Worm (Caenorhabditis elegans): ENCODE data around the gene erp-44.3.

Gene erp-44.3

DNA sequence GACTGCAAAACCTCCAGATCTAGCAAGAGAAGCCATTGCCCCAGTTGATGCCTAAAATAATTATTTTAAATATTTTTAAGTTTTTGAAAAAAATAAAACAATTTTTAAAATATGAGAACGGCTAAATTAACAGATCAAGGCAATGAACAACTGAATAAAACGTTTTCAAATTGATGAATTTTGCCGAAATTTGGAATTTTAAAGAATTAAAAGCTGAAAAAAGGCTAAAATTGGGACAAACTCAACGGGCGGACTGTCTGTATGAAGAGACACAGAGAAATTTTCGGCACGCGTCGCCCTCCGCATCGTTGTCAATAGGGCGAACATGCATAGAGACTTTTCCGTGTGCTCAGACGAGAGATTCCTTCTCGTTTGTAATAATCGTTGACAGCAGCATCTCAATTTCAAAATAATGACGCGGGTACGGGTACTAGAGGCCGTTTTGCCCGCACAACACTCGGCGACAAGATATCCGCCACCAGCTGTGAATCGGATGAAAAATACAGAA, 13.6 kb downstream of the erp-44.3 start, which contains the start of the genes isp-1 and islo-1 (continued):
- TF ChIP-seq mxl-3 (GFP tag; optimal IDR thresholded peaks at IDR 0.05): peak; percentile 11
- no peak for TF ChIP-seq zip-11 (GFP tag; IDR thresholded peaks at IDR 0.05)
- no peak for TF ChIP-seq saeg-2 (GFP tag; IDR thresholded peaks at IDR 0.05)
- TF ChIP-seq ceh-28 (tag; optimal IDR thresholded peaks at IDR 0.05): no peak
- no peak for TF ChIP-seq skn-1 (tag; optimal IDR thresholded peaks at IDR 0.05)
- no peak for TF ChIP-seq daf-16 (GFP tag; optimal IDR thresholded peaks at IDR 0.05)
- peak; percentile 55 for TF ChIP-seq daf-16 (tag; optimal IDR thresholded peaks at IDR 0.05)
- TF ChIP-seq mxl-2 (GFP tag; conservative IDR thresholded peaks at IDR 0.05): no peak
- no peak for TF ChIP-seq unc-62 (GFP tag; optimal IDR thresholded peaks at IDR 0.05 in 1 of 2)
- TF ChIP-seq unc-62 (tag; optimal IDR thresholded peaks at IDR 0.05): no peak
- no peak for TF ChIP-seq ztf-7 (tag; optimal IDR thresholded peaks at IDR 0.05)
- peak in 1 of 2 experiments; percentile 77 for TF ChIP-seq mdl-1 (tag; optimal IDR thresholded peaks at IDR 0.05)
- no peak for TF ChIP-seq egl-27 (tag; optimal IDR thresholded peaks at IDR 0.05)
- TF ChIP-seq unc-39 (tag; optimal IDR thresholded peaks at IDR 0.05): no peak
- TF ChIP-seq set-16 (GFP tag; IDR thresholded peaks at IDR 0.05): no peak
- TF ChIP-seq unc-130 (GFP tag; optimal IDR thresholded peaks at IDR 0.05): peak; percentile 35
- TF ChIP-seq hif-1 (tag; optimal IDR thresholded peaks at IDR 0.05): no peak
- no peak for TF ChIP-seq Y105C5A.15 (GFP tag; IDR thresholded peaks at IDR 0.05)
- peak; percentile 91 for TF ChIP-seq aha-1 (tag)
- TF ChIP-seq arid-1 (GFP tag; conservative IDR thresholded peaks at IDR 0.05): no peak
- TF ChIP-seq nhr-237 (tag; optimal IDR thresholded peaks at IDR 0.05): no peak
- TF ChIP-seq ceh-44 (GFP tag; IDR thresholded peaks at IDR 0.05): no peak
- TF ChIP-seq lin-38 (GFP tag; IDR thresholded peaks at IDR 0.05): peak; percentile 91
- no peak for TF ChIP-seq duxl-1 (tag; optimal IDR thresholded peaks at IDR 0.05; ENCODE audit: poor library complexity)
- TF ChIP-seq ces-1 (GFP tag; optimal IDR thresholded peaks at IDR 0.05): no peak
- TF ChIP-seq tag-97 (GFP tag; IDR thresholded peaks at IDR 0.05): no peak
- TF ChIP-seq zfp-3 (GFP tag; conservative IDR thresholded peaks at IDR 0.05): no peak
- no peak for TF ChIP-seq egl-43 (GFP tag; IDR thresholded peaks at IDR 0.05)
- no peak for TF ChIP-seq nhr-102 (tag; optimal IDR thresholded peaks at IDR 0.05)
- no peak for TF ChIP-seq nhr-42 (GFP tag; IDR thresholded peaks at IDR 0.05)
- peak; percentile 57 for TF ChIP-seq dve-1 (tag; optimal IDR thresholded peaks at IDR 0.05; ENCODE audit: insufficient read depth)
- peak; percentile 56 for TF ChIP-seq dpl-1 (GFP tag; optimal IDR thresholded peaks at IDR 0.05)
- no peak for TF ChIP-seq spr-3 (GFP tag; optimal IDR thresholded peaks at IDR 0.05)
- peak; percentile 1 for TF ChIP-seq lin-15B (tag; optimal IDR thresholded peaks at IDR 0.05)
- TF ChIP-seq ctbp-1 (GFP tag; IDR thresholded peaks at IDR 0.05): no peak
- no peak for TF ChIP-seq T20F7.1 (GFP tag; optimal IDR thresholded peaks at IDR 0.05)
- no peak for TF ChIP-seq daf-8 (GFP tag; IDR thresholded peaks at IDR 0.05)
- TF ChIP-seq nhr-10 (tag; optimal IDR thresholded peaks at IDR 0.05): no peak
- no peak for TF ChIP-seq F10B5.3 (tag; optimal IDR thresholded peaks at IDR 0.05)
- no peak for TF ChIP-seq spr-1 (tag; optimal IDR thresholded peaks at IDR 0.05)
- TF ChIP-seq vab-7 (GFP tag; IDR thresholded peaks at IDR 0.05): no peak
- peak; percentile 75 for TF ChIP-seq ama-1 (optimal IDR thresholded peaks at IDR 0.05)
- TF ChIP-seq nhr-48 (tag; optimal IDR thresholded peaks at IDR 0.05): no peak
- TF ChIP-seq lsy-2 (tag; optimal IDR thresholded peaks at IDR 0.05): peak in 1 of 2 experiments; percentile 61
- TF ChIP-seq zip-2 (tag; optimal IDR thresholded peaks at IDR 0.05): no peak
- TF ChIP-seq snpc-1.2 (GFP tag; IDR thresholded peaks at IDR 0.05): no peak
- no peak for TF ChIP-seq mdt-29 (GFP tag; IDR thresholded peaks at IDR 0.05)
- no peak for TF ChIP-seq D1046.2 (GFP tag; IDR thresholded peaks at IDR 0.05)
- TF ChIP-seq tra-1 (GFP tag; IDR thresholded peaks at IDR 0.05): no peak
- no peak for TF ChIP-seq Y75B8A.6 (GFP tag; IDR thresholded peaks at IDR 0.05)
- TF ChIP-seq ZK337.2 (GFP tag; IDR thresholded peaks at IDR 0.05): no peak
- no peak for TF ChIP-seq lir-3 (tag; optimal IDR thresholded peaks at IDR 0.05)
- no peak for TF ChIP-seq fos-1 (tag; optimal IDR thresholded peaks at IDR 0.05)

All from whole organism, L4 larva.